Fruit fly (Drosophila melanogaster): Measurements from ENCODE around the gene CG32573.

CG32573 gene

DNA sequence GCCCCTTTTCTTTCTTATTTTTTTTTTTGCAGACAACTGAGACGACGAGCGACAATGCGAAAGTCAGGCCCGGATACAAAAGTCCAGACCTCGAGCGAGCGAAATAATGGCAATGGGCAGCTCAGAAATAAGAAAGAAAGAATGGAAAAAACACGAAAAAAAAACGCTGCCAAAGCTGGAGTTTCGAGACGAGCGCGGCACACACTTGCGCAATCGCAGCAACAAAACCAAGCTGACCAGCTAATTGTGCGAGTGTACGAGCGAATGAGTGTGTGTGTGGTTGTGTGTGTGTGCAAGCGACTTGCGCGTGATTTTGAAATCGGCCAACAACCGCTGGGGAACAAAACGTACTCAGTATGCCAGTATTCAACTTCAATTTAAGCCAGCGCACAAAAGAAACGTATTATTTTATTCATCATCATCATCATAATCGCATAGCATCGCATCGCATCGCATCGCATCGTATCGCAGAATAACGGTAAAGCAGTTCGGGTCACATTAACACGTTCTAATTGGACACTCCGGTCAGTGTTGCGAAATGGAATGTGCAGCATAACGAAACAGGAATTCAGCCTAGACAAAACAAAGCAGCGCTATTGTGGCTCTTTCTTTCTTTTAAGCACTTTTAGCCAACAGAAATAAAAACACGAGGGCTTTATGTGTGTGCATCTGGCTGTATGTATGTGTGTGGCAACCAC is 3.3 kb upstream of the CG32573 start:
- TF ChIP-seq dac (GFP tag; optimal IDR thresholded peaks at IDR 0.05): no peak
- no peak for TF ChIP-seq Sox102F (GFP tag; optimal IDR thresholded peaks at IDR 0.05)
- no peak for TF ChIP-seq net (GFP tag; optimal IDR thresholded peaks at IDR 0.05)
- TF ChIP-seq esn (GFP tag; optimal IDR thresholded peaks at IDR 0.05): no peak
- TF ChIP-seq CG6854 (GFP tag; optimal IDR thresholded peaks at IDR 0.05): peak; percentile 77
- TF ChIP-seq acj6 (GFP tag; optimal IDR thresholded peaks at IDR 0.05): no peak
- no peak for TF ChIP-seq CG15336 (GFP tag; IDR thresholded peaks at IDR 0.05)
- TF ChIP-seq Gug (GFP tag; IDR thresholded peaks at IDR 0.05): no peak
- no peak for TF ChIP-seq CG11902 (GFP tag; optimal IDR thresholded peaks at IDR 0.05)
- TF ChIP-seq Lpt (GFP tag; optimal IDR thresholded peaks at IDR 0.05): no peak
- TF ChIP-seq Ets96B (tag; optimal IDR thresholded peaks at IDR 0.05): no peak
- TF ChIP-seq CG8119 (GFP tag; IDR thresholded peaks at IDR 0.05): 0 out of 3 replicates have a peak, but pooled peaks have one; percentile 38
- TF ChIP-seq CG9139 (GFP tag; optimal IDR thresholded peaks at IDR 0.05): peak; percentile 21
- peak; percentile 55 to 57 for TF ChIP-seq ss (GFP tag; optimal IDR thresholded peaks at IDR 0.05)
- no peak for TF ChIP-seq Eip75B (GFP tag; optimal IDR thresholded peaks at IDR 0.05)
- peak; percentile 40; the same call in 2 of the 3 replicates for TF ChIP-seq eg (GFP tag; IDR thresholded peaks at IDR 0.05)
- no peak for TF ChIP-seq CG10631 (GFP tag; optimal IDR thresholded peaks at IDR 0.05)
- no peak for TF ChIP-seq Blimp-1 (GFP tag; optimal IDR thresholded peaks at IDR 0.05)
- no peak for TF ChIP-seq CG34406 (GFP tag; optimal IDR thresholded peaks at IDR 0.05)
- no peak for TF ChIP-seq CG6276 (GFP tag; optimal IDR thresholded peaks at IDR 0.05)
- no peak for TF ChIP-seq lz (GFP tag; optimal IDR thresholded peaks at IDR 0.05)
- peak; percentile 27 for TF ChIP-seq Eip78C (GFP tag)
- TF ChIP-seq Smox (GFP tag; optimal IDR thresholded peaks at IDR 0.05): no peak
- no peak for TF ChIP-seq Hr39 (GFP tag; optimal IDR thresholded peaks at IDR 0.05)
- peak; percentile 77 for TF ChIP-seq vri (GFP tag; optimal IDR thresholded peaks at IDR 0.05)
- no peak for TF ChIP-seq CG11762 (GFP tag; optimal IDR thresholded peaks at IDR 0.05; ENCODE audit: insufficient read depth)
- TF ChIP-seq fkh (GFP tag; optimal IDR thresholded peaks at IDR 0.05): no peak
- TF ChIP-seq CG6163 (GFP tag; IDR thresholded peaks at IDR 0.05): peak; percentile 53; the same call in 1 of the 3 replicates
- no peak for TF ChIP-seq CG3032 (tag; optimal IDR thresholded peaks at IDR 0.05)

- no peak for TF ChIP-seq topi (GFP tag; optimal IDR thresholded peaks at IDR 0.05)
- no peak for TF ChIP-seq esn (GFP tag; optimal IDR thresholded peaks at IDR 0.05)
- TF ChIP-seq CG8319 (GFP tag; optimal IDR thresholded peaks at IDR 0.05): no peak
- TF ChIP-seq spab (GFP tag; optimal IDR thresholded peaks at IDR 0.05): no peak
- no peak for TF ChIP-seq CG9139 (GFP tag; optimal IDR thresholded peaks at IDR 0.05)
- no peak for TF ChIP-seq CG15336 (GFP tag; IDR thresholded peaks at IDR 0.05)
- TF ChIP-seq CG8119 (GFP tag; IDR thresholded peaks at IDR 0.05): no peak
- TF ChIP-seq CG1621 (tag; optimal IDR thresholded peaks at IDR 0.05): no peak
- TF ChIP-seq Hr38 (GFP tag; optimal IDR thresholded peaks at IDR 0.05): no peak
- no peak for TF ChIP-seq Smox (GFP tag; optimal IDR thresholded peaks at IDR 0.05)
- no peak for TF ChIP-seq Eip75B (GFP tag; optimal IDR thresholded peaks at IDR 0.05)
- TF ChIP-seq svp (GFP tag): no peak
- no peak for TF ChIP-seq Sox102F (GFP tag; optimal IDR thresholded peaks at IDR 0.05)
- TF ChIP-seq Hr4 (GFP tag; optimal IDR thresholded peaks at IDR 0.05): no peak
Observed at dm6 chrX:16648435-16648781, 2.8 kb upstream of the CG32573 start.

DNA sequence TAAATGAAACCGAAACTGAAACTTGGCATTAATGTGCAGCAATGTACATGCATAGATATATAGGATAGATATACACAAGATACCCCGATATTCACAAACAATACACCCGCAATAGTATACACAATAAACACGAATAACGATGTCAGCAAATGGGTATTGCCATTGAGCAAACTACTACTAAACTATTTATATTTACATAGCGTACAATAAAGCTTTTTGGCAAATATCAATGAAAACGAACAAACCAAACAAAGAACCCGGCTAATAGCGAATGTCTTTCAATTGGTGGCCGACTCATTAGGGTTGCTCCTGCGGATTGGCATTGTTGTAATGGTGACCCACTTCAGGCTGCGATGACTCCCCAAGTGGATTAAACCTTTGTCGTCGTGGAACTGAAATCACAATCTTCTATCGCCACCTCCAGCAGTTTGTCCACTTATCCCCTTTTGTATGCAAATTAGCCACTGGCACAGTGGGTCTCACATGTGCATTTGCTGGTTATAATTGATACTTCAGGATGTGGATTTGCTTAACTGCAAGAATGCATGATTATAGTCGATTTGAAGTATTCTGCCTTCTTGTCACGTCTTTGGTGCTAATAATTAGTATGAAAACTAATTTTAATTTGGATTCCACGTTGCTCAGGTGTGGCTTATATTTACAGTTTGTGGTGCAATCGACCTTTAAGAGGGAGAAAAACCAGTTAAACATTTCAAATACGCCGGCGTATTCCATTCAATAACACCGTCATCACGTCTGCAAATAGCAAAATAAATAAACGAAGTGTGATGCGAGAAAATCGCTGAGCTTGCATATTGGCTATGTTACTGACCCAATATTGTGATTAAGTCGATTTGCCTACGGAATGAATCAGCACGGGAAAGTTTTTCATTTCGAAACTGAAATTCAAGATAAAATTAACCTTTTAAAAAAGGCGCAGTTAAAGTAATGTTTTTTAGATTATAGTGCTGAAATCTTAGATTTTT is 805 bp upstream of the CG32573 start:
- TF ChIP-seq cyc (GFP tag; optimal IDR thresholded peaks at IDR 0.05): no peak
- TF ChIP-seq CG8319 (GFP tag; optimal IDR thresholded peaks at IDR 0.05): no peak
- TF ChIP-seq Sox14 (GFP tag; optimal IDR thresholded peaks at IDR 0.05): peak; percentile 13
- no peak for TF ChIP-seq CG6276 (GFP tag; optimal IDR thresholded peaks at IDR 0.05)
- TF ChIP-seq Eip75B (GFP tag; optimal IDR thresholded peaks at IDR 0.05): peak; percentile 61
- TF ChIP-seq CG11294 (GFP tag; IDR thresholded peaks at IDR 0.05): no peak; the same call in 1 of the 2 replicates
- peak; percentile 44 for TF ChIP-seq lz (GFP tag; optimal IDR thresholded peaks at IDR 0.05)
- no peak for TF ChIP-seq CG11902 (GFP tag; optimal IDR thresholded peaks at IDR 0.05)
- no peak for TF ChIP-seq CG6808 (GFP tag; optimal IDR thresholded peaks at IDR 0.05)
- TF ChIP-seq CG4318 (GFP tag; optimal IDR thresholded peaks at IDR 0.05): no peak
- no peak for TF ChIP-seq Sox102F (GFP tag; optimal IDR thresholded peaks at IDR 0.05)
- no peak for TF ChIP-seq CG9139 (GFP tag; optimal IDR thresholded peaks at IDR 0.05)
- no peak for TF ChIP-seq vri (GFP tag; optimal IDR thresholded peaks at IDR 0.05)
- TF ChIP-seq svp (GFP tag): peak; percentile 82
- no peak for TF ChIP-seq CG3032 (tag; optimal IDR thresholded peaks at IDR 0.05)
- no peak for TF ChIP-seq Ets96B (tag; optimal IDR thresholded peaks at IDR 0.05)
- peak; percentile 82 for TF ChIP-seq fkh (GFP tag; optimal IDR thresholded peaks at IDR 0.05)
- no peak for TF ChIP-seq CG6854 (GFP tag; optimal IDR thresholded peaks at IDR 0.05)
- no peak for TF ChIP-seq ss (GFP tag; optimal IDR thresholded peaks at IDR 0.05)
- no peak for TF ChIP-seq achi (GFP tag; optimal IDR thresholded peaks at IDR 0.05)
- no peak for TF ChIP-seq salr (GFP tag; optimal IDR thresholded peaks at IDR 0.05)
- no peak for TF ChIP-seq CG8119 (GFP tag; IDR thresholded peaks at IDR 0.05)

Data from whole organism, prepupa.